Worm (Caenorhabditis elegans): ENCODE measurements around the gene ZK686.3.

The ZK686.3 gene

ce11 chrIII:7792209-7792608, 23.3 kb upstream of the ZK686.3 start:
- TF ChIP-seq mep-1 (tag; optimal IDR thresholded peaks at IDR 0.05) (no peak), efl-1 (optimal IDR thresholded peaks at IDR 0.05) (no peak), efl-1 (GFP tag; optimal IDR thresholded peaks at IDR 0.05 in 1 of 2) (peak in 1 of 2 experiments; percentile 23), lsy-2 (tag; optimal IDR thresholded peaks at IDR 0.05) (peak; percentile 33 to 66)

ce11 chrIII:7790522-7790921, 21.7 kb upstream of the ZK686.3 start:
- TF ChIP-seq unc-98 (GFP tag; IDR thresholded peaks at IDR 0.05) (no peak), nhr-85 (tag) (peak; percentile 76), nhr-19 (GFP tag; conservative IDR thresholded peaks at IDR 0.05) (peak; percentile 33; the same call in 1 of the 2 replicates), nhr-71 (tag; optimal IDR thresholded peaks at IDR 0.05) (peak; percentile 65), snu-23 (GFP tag; optimal IDR thresholded peaks at IDR 0.05) (peak; percentile 21), ztf-11 (tag; optimal IDR thresholded peaks at IDR 0.05) (peak in 1 of 2 experiments; percentile 16), efl-1 (optimal IDR thresholded peaks at IDR 0.05) (no peak), efl-1 (GFP tag; optimal IDR thresholded peaks at IDR 0.05 in 1 of 2) (peak in 1 of 2 experiments; percentile 64), lin-14 (GFP tag; optimal IDR thresholded peaks at IDR 0.05) (peak; percentile 56), nhr-90 (tag; optimal IDR thresholded peaks at IDR 0.05; ENCODE audit: poor library complexity) (no peak), lsy-2 (tag; optimal IDR thresholded peaks at IDR 0.05) (peak; percentile 60 to 81), tbx-2 (tag; optimal IDR thresholded peaks at IDR 0.05) (peak; percentile 6), ceh-63 (GFP tag; optimal IDR thresholded peaks at IDR 0.05) (no peak), vab-15 (tag; optimal IDR thresholded peaks at IDR 0.05) (peak; percentile 5), rnt-1 (tag; optimal IDR thresholded peaks at IDR 0.05) (peak; percentile 66)

ce11 chrIII:7788410-7788809, 19.5 kb upstream of the ZK686.3 start:
- TF ChIP-seq nhr-84 (tag; optimal IDR thresholded peaks at IDR 0.05) (no peak), rnt-1 (tag; optimal IDR thresholded peaks at IDR 0.05) (peak; percentile 22), hlh-17 (GFP tag; optimal IDR thresholded peaks at IDR 0.05; ENCODE audit: borderline replicate concordance) (no peak)

- no peak for TF ChIP-seq ceh-88 (GFP tag; IDR thresholded peaks at IDR 0.05)
- TF ChIP-seq efl-1 (optimal IDR thresholded peaks at IDR 0.05), result no peak
- no peak for TF ChIP-seq efl-1 (GFP tag; optimal IDR thresholded peaks at IDR 0.05 in 1 of 2)
- TF ChIP-seq irx-1 (tag; optimal IDR thresholded peaks at IDR 0.05), result peak; percentile 24
- no peak for TF ChIP-seq C04F5.9 (tag; optimal IDR thresholded peaks at IDR 0.05)
- no peak for TF ChIP-seq mab-9 (GFP tag; IDR thresholded peaks at IDR 0.05)
- TF ChIP-seq fkh-4 (tag; optimal IDR thresholded peaks at IDR 0.05; ENCODE audit: borderline replicate concordance), result peak; percentile 47
- TF ChIP-seq lsy-2 (tag; optimal IDR thresholded peaks at IDR 0.05), result peak; percentile 52 to 61
- no peak for TF ChIP-seq jun-1 (tag; optimal IDR thresholded peaks at IDR 0.05)
- TF ChIP-seq nhr-84 (tag; optimal IDR thresholded peaks at IDR 0.05), result no peak
- TF ChIP-seq alr-1 (tag; optimal IDR thresholded peaks at IDR 0.05; ENCODE audit: borderline replicate concordance), result no peak
- TF ChIP-seq ztf-11 (tag; optimal IDR thresholded peaks at IDR 0.05), result peak in 1 of 2 experiments; percentile 54
- TF ChIP-seq ceh-8 (GFP tag; optimal IDR thresholded peaks at IDR 0.05), result no peak
- no peak for TF ChIP-seq fos-1 (tag; optimal IDR thresholded peaks at IDR 0.05)
- TF ChIP-seq nhr-19 (GFP tag; conservative IDR thresholded peaks at IDR 0.05), result no peak
- TF ChIP-seq skn-1 (tag; optimal IDR thresholded peaks at IDR 0.05), result no peak
- TF ChIP-seq mdl-1 (tag; optimal IDR thresholded peaks at IDR 0.05), result no peak
- peak; percentile 55 for TF ChIP-seq nhr-71 (tag; optimal IDR thresholded peaks at IDR 0.05)
- no peak for TF ChIP-seq hlh-17 (GFP tag; optimal IDR thresholded peaks at IDR 0.05; ENCODE audit: borderline replicate concordance)
- peak; percentile 2 for TF ChIP-seq blmp-1 (tag; optimal IDR thresholded peaks at IDR 0.05)
- no peak for TF ChIP-seq swsn-7 (tag; optimal IDR thresholded peaks at IDR 0.05)
- no peak for TF ChIP-seq fkh-10 (GFP tag; optimal IDR thresholded peaks at IDR 0.05)
- no peak for TF ChIP-seq zip-4 (GFP tag; optimal IDR thresholded peaks at IDR 0.05)
- no peak for TF ChIP-seq ceh-90 (tag; optimal IDR thresholded peaks at IDR 0.05)
- TF ChIP-seq aha-1 (tag; optimal IDR thresholded peaks at IDR 0.05), result no peak
- no peak for TF ChIP-seq fkh-8 (tag; optimal IDR thresholded peaks at IDR 0.05)
- TF ChIP-seq dsc-1 (tag; optimal IDR thresholded peaks at IDR 0.05), result peak; percentile 79
- TF ChIP-seq zag-1 (tag; optimal IDR thresholded peaks at IDR 0.05), result no peak
- no peak for TF ChIP-seq nhr-76 (tag; optimal IDR thresholded peaks at IDR 0.05)
- peak; percentile 40 for TF ChIP-seq vab-15 (tag; optimal IDR thresholded peaks at IDR 0.05)
- no peak for TF ChIP-seq unc-30 (tag; optimal IDR thresholded peaks at IDR 0.05)
- no peak for TF ChIP-seq snpc-4 (tag; optimal IDR thresholded peaks at IDR 0.05)
- no peak for TF ChIP-seq C34B4.2 (tag; optimal IDR thresholded peaks at IDR 0.05)
- no peak for TF ChIP-seq egl-13 (tag; optimal IDR thresholded peaks at IDR 0.05)
- no peak for TF ChIP-seq sptf-1 (tag; optimal IDR thresholded peaks at IDR 0.05)
- TF ChIP-seq efl-3 (GFP tag; optimal IDR thresholded peaks at IDR 0.05), result no peak
- TF ChIP-seq dpl-1 (GFP tag; optimal IDR thresholded peaks at IDR 0.05), result no peak
Observed at ce11 chrIII:7784201-7784600, 15.3 kb upstream of the ZK686.3 start.

Data from whole organism, L1 larva.